Fruit fly (Drosophila melanogaster): ENCODE measurements around the gene Nepl21.

Nepl21 gene

DNA sequence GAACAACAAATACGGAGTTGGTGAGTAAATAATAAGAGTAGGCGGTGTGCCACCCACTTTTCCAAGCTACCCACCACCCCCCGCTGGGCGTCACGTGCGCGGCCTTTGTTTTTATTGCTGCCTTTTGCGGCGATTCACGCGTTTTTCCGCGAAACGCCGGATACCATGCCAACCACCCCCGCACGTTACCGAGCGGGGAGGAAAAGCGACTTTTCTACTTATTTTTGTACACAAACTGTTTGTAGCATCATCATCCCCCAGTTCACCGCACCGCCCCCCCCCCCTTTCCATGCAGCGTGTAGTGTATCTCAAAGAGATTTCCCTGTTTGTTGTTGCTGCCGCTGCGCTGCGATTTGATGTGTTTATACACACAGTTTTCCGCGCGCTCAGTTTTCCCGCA, 37.5 kb upstream of the Nepl21 start:
- no peak for TF ChIP-seq toe (GFP tag; optimal IDR thresholded peaks at IDR 0.05)
- TF ChIP-seq bab1 (GFP tag; optimal IDR thresholded peaks at IDR 0.05) = no peak
- no peak for TF ChIP-seq Clk (GFP tag; optimal IDR thresholded peaks at IDR 0.05)

DNA sequence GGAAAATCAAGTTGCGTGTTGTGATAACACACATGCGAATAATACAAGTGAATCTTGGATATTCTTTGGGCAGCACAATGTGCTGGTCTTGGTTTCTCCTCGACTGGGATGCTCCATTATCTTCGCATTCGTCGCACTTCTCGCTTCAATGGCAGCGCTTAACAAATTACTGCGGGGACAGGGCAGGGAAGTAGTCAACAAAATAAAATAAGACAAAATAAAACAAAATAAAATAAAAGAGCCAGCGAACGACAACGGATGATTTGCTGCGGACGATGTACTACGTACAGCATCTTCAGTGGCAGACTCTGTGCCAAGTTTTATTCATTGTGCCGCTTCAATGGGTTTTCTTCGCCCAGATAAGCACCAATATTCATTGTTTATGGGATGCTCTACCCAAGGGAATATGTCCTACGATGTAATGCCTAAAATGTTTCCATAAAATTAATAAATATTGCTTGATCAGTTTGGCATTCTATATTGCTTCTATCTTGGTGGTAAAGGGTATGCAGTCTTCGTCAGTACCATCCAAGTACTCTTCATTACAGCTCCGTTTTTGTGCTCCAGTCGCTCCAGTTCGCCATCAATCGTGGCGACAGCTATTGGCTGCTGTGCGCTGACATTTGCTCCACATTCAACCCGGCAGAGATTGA, 36.5 kb upstream of the Nepl21 start:
- TF ChIP-seq CG7045 (GFP tag; optimal IDR thresholded peaks at IDR 0.05) = no peak
- TF ChIP-seq cic (GFP tag; optimal IDR thresholded peaks at IDR 0.05) = no peak
- no peak for TF ChIP-seq CG11617 (GFP tag; optimal IDR thresholded peaks at IDR 0.05)
- TF ChIP-seq cnc (optimal IDR thresholded peaks at IDR 0.05) = no peak
- TF ChIP-seq CG5204 (GFP tag; optimal IDR thresholded peaks at IDR 0.05) = no peak
- peak; percentile 30 for TF ChIP-seq toe (GFP tag; optimal IDR thresholded peaks at IDR 0.05)
- TF ChIP-seq kay (GFP tag; ENCODE audit: borderline replicate concordance) = peak; percentile 26
- TF ChIP-seq Crg-1 (GFP tag; optimal IDR thresholded peaks at IDR 0.05) = no peak

DNA sequence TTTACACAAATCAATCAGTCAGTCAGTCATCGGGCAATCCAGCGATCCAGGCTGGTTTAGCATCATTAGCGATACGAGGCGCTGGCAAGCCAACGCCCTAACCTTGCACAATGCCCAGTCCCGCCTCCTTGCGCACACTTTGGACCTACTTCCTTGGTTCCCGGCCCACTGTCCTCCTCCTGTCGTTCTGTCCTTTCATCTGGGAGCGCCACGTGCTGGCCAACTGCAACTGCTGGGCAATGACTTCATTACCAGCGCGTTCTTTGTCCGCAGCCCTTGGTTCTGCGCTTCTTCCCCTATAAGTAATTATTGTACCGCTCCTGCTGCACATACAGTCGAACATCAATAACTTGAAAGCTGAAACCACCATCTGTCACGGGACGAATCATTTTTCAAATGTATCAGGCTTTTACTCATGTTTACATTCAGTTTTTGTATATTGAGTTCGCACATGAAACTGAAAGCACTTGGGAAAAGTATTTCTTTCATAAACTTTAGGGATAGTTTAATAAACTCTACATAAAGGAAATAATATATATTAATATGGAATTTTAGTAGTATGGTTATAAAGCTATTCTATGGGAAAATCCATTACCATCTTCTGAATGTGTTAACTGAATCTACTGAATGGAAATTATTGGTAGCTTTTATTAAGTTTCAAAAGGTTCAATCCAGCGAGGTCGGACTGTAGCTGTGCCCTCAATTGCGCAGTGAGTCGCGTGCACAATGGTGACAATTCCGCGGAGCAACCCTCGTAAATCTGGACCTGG, 35.8 kb upstream of the Nepl21 start:
- TF ChIP-seq kay (GFP tag; ENCODE audit: borderline replicate concordance) = no peak
- no peak for TF ChIP-seq CG12768 (GFP tag; optimal IDR thresholded peaks at IDR 0.05)
- no peak for TF ChIP-seq CG5204 (GFP tag; optimal IDR thresholded peaks at IDR 0.05)
- no peak for TF ChIP-seq CG1620 (GFP tag; optimal IDR thresholded peaks at IDR 0.05)

DNA sequence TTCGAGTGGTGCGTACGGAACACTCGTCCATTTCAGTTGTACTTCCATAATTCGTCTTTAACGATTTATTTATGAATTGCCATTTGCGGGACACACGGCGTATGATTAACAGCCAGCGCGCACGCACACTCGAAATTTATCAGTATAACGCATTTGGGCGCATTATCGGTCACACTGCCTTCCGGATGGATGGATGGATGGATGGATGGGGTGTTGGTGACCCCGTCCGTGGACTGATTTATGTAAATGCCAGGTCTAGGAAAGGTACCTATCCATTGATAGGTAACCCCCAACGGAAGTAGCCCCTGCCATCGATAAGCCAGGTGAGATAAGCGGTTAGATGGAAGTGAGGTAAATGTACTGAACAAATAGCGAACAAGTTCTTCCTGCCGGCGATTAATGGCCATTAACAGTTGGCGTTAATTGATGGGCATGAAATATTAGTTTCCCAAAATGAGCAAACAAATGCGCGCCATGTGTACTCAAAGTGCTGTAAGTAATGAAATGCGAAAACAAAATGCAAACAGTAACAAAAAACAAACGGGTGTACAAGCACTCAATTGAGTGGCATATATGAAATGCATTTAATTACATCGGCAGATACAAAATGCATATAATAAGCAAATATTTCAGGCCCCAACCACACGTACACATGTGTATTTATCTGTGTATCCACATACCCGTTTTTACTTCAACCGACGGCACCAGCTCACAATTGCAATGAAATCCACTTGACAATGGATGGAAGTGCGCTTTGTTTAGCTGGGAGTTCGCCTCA, 34.6 kb upstream of the Nepl21 start:
- no peak for TF ChIP-seq toe (GFP tag; optimal IDR thresholded peaks at IDR 0.05)
- no peak for TF ChIP-seq CG5204 (GFP tag; optimal IDR thresholded peaks at IDR 0.05)
- no peak for TF ChIP-seq Clk (GFP tag; optimal IDR thresholded peaks at IDR 0.05)
- TF ChIP-seq cic (GFP tag; optimal IDR thresholded peaks at IDR 0.05) = peak; percentile 10
- TF ChIP-seq CG7045 (GFP tag; optimal IDR thresholded peaks at IDR 0.05) = no peak
- TF ChIP-seq Mnt (GFP tag; optimal IDR thresholded peaks at IDR 0.05) = no peak
- no peak for TF ChIP-seq CG14711 (tag; optimal IDR thresholded peaks at IDR 0.05)
- TF ChIP-seq CG7101 (tag; optimal IDR thresholded peaks at IDR 0.05) = no peak
- TF ChIP-seq CG33017 (tag; optimal IDR thresholded peaks at IDR 0.05) = no peak
- no peak for TF ChIP-seq cnc (optimal IDR thresholded peaks at IDR 0.05)
- no peak for TF ChIP-seq Crg-1 (GFP tag; optimal IDR thresholded peaks at IDR 0.05)
- peak; percentile 35 for TF ChIP-seq CG12768 (GFP tag; optimal IDR thresholded peaks at IDR 0.05)
- peak; percentile 92 for TF ChIP-seq tj (GFP tag; optimal IDR thresholded peaks at IDR 0.05)
- no peak for TF ChIP-seq ovo (GFP tag; optimal IDR thresholded peaks at IDR 0.05)
- peak; percentile 48 for TF ChIP-seq bab1 (GFP tag; optimal IDR thresholded peaks at IDR 0.05)
- TF ChIP-seq pad (GFP tag; optimal IDR thresholded peaks at IDR 0.05) = no peak
- no peak for TF ChIP-seq CG11617 (GFP tag; optimal IDR thresholded peaks at IDR 0.05)
- no peak for TF ChIP-seq Hr96 (GFP tag; optimal IDR thresholded peaks at IDR 0.05)
- no peak for TF ChIP-seq kay (GFP tag; ENCODE audit: borderline replicate concordance)
- no peak for TF ChIP-seq CG1620 (GFP tag; optimal IDR thresholded peaks at IDR 0.05)

DNA sequence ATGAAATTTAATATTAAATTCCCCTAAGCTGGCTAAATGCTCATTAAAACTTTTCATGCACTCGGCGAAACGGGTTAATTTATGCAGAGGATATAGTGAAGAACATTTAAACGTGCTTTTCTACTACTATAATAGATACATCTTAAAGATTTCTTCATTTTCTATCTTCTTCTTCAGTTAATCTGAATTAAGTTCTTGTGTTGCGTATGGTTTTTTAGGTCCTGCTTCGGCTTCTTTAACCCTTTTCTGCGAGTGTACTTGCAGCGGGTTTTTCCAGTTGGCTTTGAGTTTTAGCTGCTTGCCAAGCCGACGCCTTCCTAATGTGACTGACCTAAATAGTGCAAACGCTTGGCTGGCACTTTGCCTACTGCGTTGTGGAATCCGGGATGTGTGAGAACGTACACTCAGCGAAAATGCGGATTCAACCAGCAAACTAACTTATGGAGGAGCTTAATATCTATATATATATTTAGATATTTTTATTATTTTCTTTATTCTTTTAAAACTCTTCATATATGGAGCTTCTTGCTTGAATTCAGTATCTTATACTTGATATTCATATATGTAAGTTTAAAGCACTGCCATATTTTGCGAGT, 32.7 kb upstream of the Nepl21 start:
- TF ChIP-seq CG14711 (tag; optimal IDR thresholded peaks at IDR 0.05) (no peak), tj (GFP tag; optimal IDR thresholded peaks at IDR 0.05) (peak; percentile 57)

DNA sequence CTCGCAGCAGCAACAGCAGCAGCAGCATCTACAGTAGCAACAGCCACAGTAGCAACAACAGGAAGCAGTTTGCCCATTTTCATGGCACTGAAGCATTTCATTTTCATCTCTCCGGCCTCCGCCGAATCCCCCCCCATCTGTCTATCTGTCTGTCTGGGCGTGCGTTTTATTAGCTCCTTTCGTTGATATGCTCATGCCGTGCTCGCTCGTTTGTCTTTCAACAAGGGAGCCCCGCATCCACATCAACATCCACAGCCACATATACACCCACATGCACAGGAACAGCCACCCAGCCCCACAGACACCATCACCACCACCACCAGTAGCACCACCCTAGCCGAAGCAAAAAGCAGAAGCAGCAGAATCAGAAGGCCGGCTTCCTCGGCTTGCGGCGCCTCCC, 32.0 kb upstream of the Nepl21 start:
- no peak for TF ChIP-seq kay (GFP tag; ENCODE audit: borderline replicate concordance)
- no peak for TF ChIP-seq CG12768 (GFP tag; optimal IDR thresholded peaks at IDR 0.05)
- no peak for TF ChIP-seq tj (GFP tag; optimal IDR thresholded peaks at IDR 0.05)
- no peak for TF ChIP-seq CG14711 (tag; optimal IDR thresholded peaks at IDR 0.05)
- TF ChIP-seq CG33017 (tag; optimal IDR thresholded peaks at IDR 0.05) = no peak
- no peak for TF ChIP-seq ovo (GFP tag; optimal IDR thresholded peaks at IDR 0.05)
- TF ChIP-seq CG5204 (GFP tag; optimal IDR thresholded peaks at IDR 0.05) = no peak
- no peak for TF ChIP-seq toe (GFP tag; optimal IDR thresholded peaks at IDR 0.05)

DNA sequence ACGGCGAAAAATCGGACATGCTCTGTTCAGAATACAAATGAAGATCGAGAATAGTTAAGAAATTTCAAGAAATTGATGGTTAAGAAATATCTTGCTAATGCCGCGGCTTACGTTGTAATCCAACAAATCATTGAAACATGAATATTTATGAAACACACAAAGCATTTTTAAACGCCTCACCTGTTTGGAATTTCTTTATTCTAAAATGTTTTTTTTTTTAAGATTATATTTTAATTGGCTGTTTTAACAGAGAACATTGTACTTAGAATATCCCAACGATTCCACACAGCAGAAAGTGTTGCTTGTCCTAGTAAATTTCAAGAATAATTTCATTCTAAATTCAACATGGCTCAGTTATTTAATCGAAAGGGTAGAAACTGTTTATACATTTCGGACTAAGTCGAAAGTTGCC, 31.5 kb upstream of the Nepl21 start:
- TF ChIP-seq bab1 (GFP tag; optimal IDR thresholded peaks at IDR 0.05) (no peak), CG5204 (GFP tag; optimal IDR thresholded peaks at IDR 0.05) (no peak), kay (GFP tag; ENCODE audit: borderline replicate concordance) (no peak), Hr96 (GFP tag; optimal IDR thresholded peaks at IDR 0.05) (no peak), CG1620 (GFP tag; optimal IDR thresholded peaks at IDR 0.05) (no peak), CG14711 (tag; optimal IDR thresholded peaks at IDR 0.05) (no peak), tj (GFP tag; optimal IDR thresholded peaks at IDR 0.05) (no peak), CG11617 (GFP tag; optimal IDR thresholded peaks at IDR 0.05) (no peak), ovo (GFP tag; optimal IDR thresholded peaks at IDR 0.05) (no peak), Crg-1 (GFP tag; optimal IDR thresholded peaks at IDR 0.05) (no peak), CG12768 (GFP tag; optimal IDR thresholded peaks at IDR 0.05) (no peak), Clk (GFP tag; optimal IDR thresholded peaks at IDR 0.05) (no peak), CG7101 (tag; optimal IDR thresholded peaks at IDR 0.05) (no peak), toe (GFP tag; optimal IDR thresholded peaks at IDR 0.05) (no peak), CG33017 (tag; optimal IDR thresholded peaks at IDR 0.05) (no peak), CG7045 (GFP tag; optimal IDR thresholded peaks at IDR 0.05) (no peak), Mnt (GFP tag; optimal IDR thresholded peaks at IDR 0.05) (no peak), pad (GFP tag; optimal IDR thresholded peaks at IDR 0.05) (no peak)
